Worm (Caenorhabditis elegans) whole organism, L3 larva: Measurements from ENCODE around the gene nhr-205.

Source experiments
- ceh-82 ChIP-seq: fragments of 150-350 bp; optimal IDR thresholded peaks from 2 replicates; lab custom pipeline; 2014; ENCODE audit warnings: missing biosample characterization, missing genetic modification characterization
- mdl-1 ChIP-seq: fragments of 150-350 bp; optimal IDR thresholded peaks from 2 replicates; lab custom pipeline; 2014; ENCODE audit warnings: missing biosample characterization, missing genetic modification characterization
- nhr-11 ChIP-seq: fragments of 150-350 bp; optimal IDR thresholded peaks from 2 replicates; lab custom pipeline; 2014; ENCODE audit warnings: missing biosample characterization, missing genetic modification characterization
- ztf-4 ChIP-seq: fragments of 150-350 bp; optimal IDR thresholded peaks from 2 replicates; lab custom pipeline; 2014; ENCODE audit warnings: missing biosample characterization, missing genetic modification characterization

DNA sequence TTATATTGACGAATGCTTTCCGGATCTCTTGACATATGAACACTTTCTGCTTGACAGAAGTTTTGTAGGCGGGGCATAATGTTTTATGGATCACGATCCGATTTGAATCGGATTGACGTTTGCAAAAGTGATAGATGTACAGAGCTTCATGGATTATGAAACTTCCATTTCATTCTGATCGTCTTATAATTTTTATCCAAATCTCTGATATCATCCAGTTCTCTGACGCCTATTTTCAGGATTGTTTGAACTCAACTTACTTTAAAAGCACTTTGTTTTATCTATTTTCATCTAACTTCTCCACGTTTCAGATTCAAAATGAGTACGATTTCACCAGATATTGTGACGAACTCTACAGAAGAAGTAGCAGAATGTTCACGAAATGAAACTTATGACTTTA, 14.8 kb downstream of the nhr-205 start, which contains the start of gene npr-39:
- TF ChIP-seq ztf-4 (tag; lab: Kevin White, UChicago) (no peak), mdl-1 (tag; lab: Kevin White, UChicago) (no peak), ceh-82 (no peak), nhr-11 (tag; lab: Kevin White, UChicago) (no peak)
